Worm (Caenorhabditis elegans) whole organism, L1 larva: Measurements from ENCODE around the gene mrpl-46.

Experiments used
- Y116A8C.19 ChIP-seq: sonication (generic microtip); optimal IDR thresholded peaks from 2 replicates; lab custom pipeline; 2016; ENCODE audit warnings: missing compliant biosample characterization, missing genetic modification characterization, borderline replicate concordance
- aly-2 ChIP-seq: fragments of 150-350 bp; optimal IDR thresholded peaks from 2 replicates; lab custom pipeline; 2014; ENCODE audit warnings: missing biosample characterization, missing genetic modification characterization
- ceh-63 ChIP-seq: fragments of 200-800 bp; sonication (Bioruptor generic); optimal IDR thresholded peaks from 2 replicates; lab custom pipeline; 2018; ENCODE audit warnings: mild to moderate bottlenecking, missing genetic modification characterization, missing compliant biosample characterization
- ceh-82 ChIP-seq, 3 experiments: fragments of 150-350 bp in 1 of 3; sonication (generic microtip) in 2 of 3; optimal IDR thresholded peaks; 2 replicates each; lab custom pipeline; 2014 to 2017; ENCODE audit warnings: missing biosample characterization in 3 of 3, missing genetic modification characterization in 3 of 3
- ceh-88 ChIP-seq: fragments of 200-800 bp; sonication (Bioruptor generic); IDR thresholded peaks from 2 replicates; pipeline ENCODE4 v1.3.6; 2022; ENCODE audit warnings: missing genetic modification characterization, missing compliant biosample characterization
- ceh-90 ChIP-seq: sonication (generic microtip); optimal IDR thresholded peaks from 2 replicates; lab custom pipeline; 2016; ENCODE audit warnings: missing genetic modification characterization, missing compliant biosample characterization
- dpl-1 ChIP-seq, 3 experiments: fragments of 150-350 bp in 2 of 3; sonication (generic microtip) in 1 of 3; optimal IDR thresholded peaks; 2 replicates each; lab custom pipeline; 2014 to 2017; ENCODE audit warnings: missing biosample characterization in 3 of 3, missing genetic modification characterization in 3 of 3, missing genetic modification reagents in 3 of 3
- dsc-1 ChIP-seq: sonication (generic microtip); optimal IDR thresholded peaks from 2 replicates; lab custom pipeline; 2016; ENCODE audit warnings: mild to moderate bottlenecking, missing genetic modification characterization, missing compliant biosample characterization
- efl-1 ChIP-seq, 4 experiments: fragments of 150-350 bp; optimal IDR thresholded peaks in 3 of 4; peaks in 1 of 4; 1 replicate in 1 of 4; 2 replicates in 3 of 4; lab custom pipeline; 2014; ENCODE audit warnings: missing biosample characterization in 2 of 4, missing genetic modification characterization in 2 of 4, missing genetic modification reagents in 2 of 4
- elt-2 ChIP-seq: sonication (generic microtip); optimal IDR thresholded peaks from 2 replicates; lab custom pipeline; 2016; ENCODE audit warnings: missing genetic modification characterization, mild to moderate bottlenecking, inconsistent platforms, missing compliant biosample characterization, missing genetic modification reagents
- fkh-8 ChIP-seq: sonication (generic microtip); optimal IDR thresholded peaks from 2 replicates; lab custom pipeline; 2016; ENCODE audit warnings: mild to moderate bottlenecking, missing genetic modification characterization, missing compliant biosample characterization
- grh-1 ChIP-seq: fragments of 200-800 bp; sonication (Bioruptor generic); IDR thresholded peaks from 2 replicates; pipeline ENCODE4 v1.3.6; 2022; ENCODE audit warnings: missing genetic modification reagents, missing genetic modification characterization, missing compliant biosample characterization
- hpl-2 ChIP-seq: fragments of 150-350 bp; optimal IDR thresholded peaks from 2 replicates; lab custom pipeline; 2014; ENCODE audit warnings: missing biosample characterization, missing genetic modification reagents, missing genetic modification characterization
- isw-1 ChIP-seq: fragments of 200-800 bp; sonication (Bioruptor generic); IDR thresholded peaks from 2 replicates; pipeline ENCODE4 v1.3.6; 2022; ENCODE audit warnings: missing genetic modification characterization, missing compliant biosample characterization
- lin-15B ChIP-seq: fragments of 150-350 bp; sonication (generic microtip); optimal IDR thresholded peaks from 3 replicates; lab custom pipeline; 2014; ENCODE audit warnings: missing biosample characterization, missing genetic modification characterization
- lin-35 ChIP-seq, 2 experiments: fragments of 150-350 bp; optimal IDR thresholded peaks; 2 replicates each; lab custom pipeline; 2014; ENCODE audit warnings: missing biosample characterization in 2 of 2, missing genetic modification characterization in 2 of 2, missing genetic modification reagents in 2 of 2
- lsy-2 ChIP-seq, 2 experiments: fragments of 150-350 bp; optimal IDR thresholded peaks; 2 replicates each; lab custom pipeline; 2014; ENCODE audit warnings: missing biosample characterization in 2 of 2, missing genetic modification characterization in 2 of 2
- mab-9 ChIP-seq: fragments of 200-800 bp; sonication (Bioruptor generic); IDR thresholded peaks from 2 replicates; pipeline ENCODE4 v1.3.6; 2022; ENCODE audit warnings: missing genetic modification reagents, missing genetic modification characterization, missing compliant biosample characterization
- nhr-11 ChIP-seq: fragments of 150-350 bp; optimal IDR thresholded peaks from 2 replicates; lab custom pipeline; 2014; ENCODE audit warnings: missing biosample characterization, missing genetic modification characterization
- nhr-19 ChIP-seq: fragments of 200-800 bp; sonication (Bioruptor generic); conservative IDR thresholded peaks from 2 replicates; pipeline ENCODE4 v1.3.6; 2022; ENCODE audit warnings: missing genetic modification characterization, missing compliant biosample characterization
- nhr-20 ChIP-seq: sonication (generic microtip); optimal IDR thresholded peaks from 2 replicates; lab custom pipeline; 2016; ENCODE audit warnings: mild to moderate bottlenecking, missing genetic modification characterization, missing compliant biosample characterization
- nhr-237 ChIP-seq: fragments of 150-350 bp; optimal IDR thresholded peaks from 2 replicates; lab custom pipeline; 2014; ENCODE audit warnings: missing biosample characterization, missing genetic modification characterization
- nhr-47 ChIP-seq: sonication (generic microtip); optimal IDR thresholded peaks from 2 replicates; lab custom pipeline; 2016; ENCODE audit warnings: mild to moderate bottlenecking, missing genetic modification characterization, moderate library complexity, missing compliant biosample characterization
- nhr-71 ChIP-seq: sonication (generic microtip); optimal IDR thresholded peaks from 2 replicates; lab custom pipeline; 2016; ENCODE audit warnings: mild to moderate bottlenecking, missing genetic modification characterization, moderate library complexity, missing compliant biosample characterization
- nhr-76 ChIP-seq: sonication (generic microtip); optimal IDR thresholded peaks from 2 replicates; lab custom pipeline; 2017; ENCODE audit warnings: missing biosample characterization, missing genetic modification characterization
- nhr-85 ChIP-seq: sonication (generic microtip); peaks from one replicate; lab custom pipeline; 2016; ENCODE audit warnings: missing genetic modification characterization, inconsistent platforms, missing compliant biosample characterization
- nhr-90 ChIP-seq: sonication (generic microtip); optimal IDR thresholded peaks from 2 replicates; lab custom pipeline; 2016; ENCODE audit warnings: mild to moderate bottlenecking, missing genetic modification characterization, missing compliant biosample characterization; ENCODE audit not compliant: poor library complexity
- snu-23 ChIP-seq: sonication (generic microtip); optimal IDR thresholded peaks from 2 replicates; lab custom pipeline; 2016; ENCODE audit warnings: missing genetic modification characterization, missing compliant biosample characterization
- sptf-1 ChIP-seq: fragments of 150-350 bp; optimal IDR thresholded peaks from 2 replicates; lab custom pipeline; 2014; ENCODE audit warnings: missing biosample characterization, missing genetic modification characterization
- swsn-7 ChIP-seq: sonication (generic microtip); optimal IDR thresholded peaks from 2 replicates; lab custom pipeline; 2016; ENCODE audit warnings: missing genetic modification characterization, missing compliant biosample characterization
- tbx-2 ChIP-seq: sonication (generic microtip); optimal IDR thresholded peaks from 2 replicates; lab custom pipeline; 2016; ENCODE audit warnings: missing genetic modification characterization, missing compliant biosample characterization
- unc-130 ChIP-seq: fragments of 150-350 bp; optimal IDR thresholded peaks from 2 replicates; lab custom pipeline; 2017; ENCODE audit warnings: missing biosample characterization, missing genetic modification characterization, inconsistent platforms
- unc-86 ChIP-seq: sonication (generic microtip); optimal IDR thresholded peaks from 2 replicates; lab custom pipeline; 2016; ENCODE audit warnings: missing genetic modification characterization, missing compliant biosample characterization
- unc-98 ChIP-seq: fragments of 200-800 bp; sonication (Bioruptor generic); IDR thresholded peaks from 2 replicates; pipeline ENCODE4 v1.3.6; 2022; ENCODE audit warnings: missing genetic modification characterization, missing compliant biosample characterization
- xbp-1 ChIP-seq: sonication (generic microtip); optimal IDR thresholded peaks from 2 replicates; lab custom pipeline; 2016; ENCODE audit warnings: missing genetic modification characterization, missing compliant biosample characterization
- ztf-11 ChIP-seq, 2 experiments: sonication (generic microtip); optimal IDR thresholded peaks; 2 replicates each; lab custom pipeline; 2016 to 2017; ENCODE audit warnings: missing genetic modification characterization in 2 of 2, missing biosample characterization in 1 of 2, missing compliant biosample characterization in 1 of 2
- ztf-4 ChIP-seq: fragments of 150-350 bp; optimal IDR thresholded peaks from 2 replicates; lab custom pipeline; 2014; ENCODE audit warnings: missing biosample characterization, missing genetic modification characterization

The mrpl-46 gene

ce11 chrIV:807027-807516 lies 6.5 kb downstream of the mrpl-46 start, which contains the start of gene Y55F3BL.6 (continued):
- no peak for TF ChIP-seq ceh-63 (GFP tag; lab: Kevin White, UChicago)
- TF ChIP-seq, all 84 proteins: peak for 4

DNA sequence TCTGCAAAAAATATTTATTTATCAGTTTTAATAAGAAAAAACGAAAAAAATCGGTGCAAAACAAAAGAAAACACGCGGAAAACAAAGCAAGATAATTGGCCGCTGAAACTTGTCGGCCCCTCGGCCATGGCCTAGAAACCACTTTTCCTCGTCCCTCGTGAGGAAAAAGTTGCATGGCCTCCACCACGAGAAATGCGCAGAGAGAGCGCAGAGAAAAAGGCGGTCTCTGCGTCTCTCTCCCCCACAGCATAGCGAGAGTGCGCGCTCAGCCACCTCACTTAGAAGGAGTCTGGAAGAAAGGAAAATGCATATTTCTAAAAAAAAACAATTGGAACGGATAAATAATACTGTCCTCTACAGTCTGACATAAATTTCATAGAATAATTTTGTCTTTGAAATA lies 12.7 kb downstream of the mrpl-46 start:
- TF ChIP-seq unc-98 (GFP tag; lab: Robert Waterston, UW) (peak; percentile 57), lin-35 (GFP tag; optimal IDR thresholded peaks at IDR 0.05; lab: Kevin White, UChicago) (peak; percentile 24 to 48), isw-1 (GFP tag; lab: Robert Waterston, UW) (peak; percentile 79), lin-15B (peak; percentile 11), fkh-8 (tag; lab: Kevin White, UChicago) (peak; percentile 8), tbx-2 (tag; lab: Kevin White, UChicago) (peak; percentile 53), swsn-7 (tag; lab: Kevin White, UChicago) (peak; percentile 55), efl-1 (optimal IDR thresholded peaks at IDR 0.05; lab: Kevin White, UChicago) (peak; percentile 68 to 70), efl-1 (GFP tag; optimal IDR thresholded peaks at IDR 0.05 in 1 of 2; lab: Kevin White, UChicago) (peak; percentile 51 to 92), nhr-20 (tag; lab: Kevin White, UChicago) (peak; percentile 26), lsy-2 (tag; optimal IDR thresholded peaks at IDR 0.05; lab: Kevin White, UChicago) (peak in 1 of 2 experiments; percentile 7), nhr-19 (GFP tag; lab: Robert Waterston, UW) (peak; percentile 50), elt-2 (tag; lab: Kevin White, UChicago) (peak; percentile 0), ztf-11 (tag; optimal IDR thresholded peaks at IDR 0.05; lab: Kevin White, UChicago) (peak in 1 of 2 experiments; percentile 12), nhr-71 (peak; percentile 70), xbp-1 (tag; lab: Kevin White, UChicago) (peak; percentile 44), unc-86 (tag; lab: Kevin White, UChicago) (peak; percentile 54), nhr-47 (peak; percentile 75), nhr-90 (peak; percentile 46), ceh-88 (GFP tag; lab: Robert Waterston, UW) (peak; percentile 45; the same call in 1 of the 2 replicates), dpl-1 (GFP tag; optimal IDR thresholded peaks at IDR 0.05; lab: Kevin White, UChicago) (peak in 2 of 3 experiments; percentile 46 to 52), dsc-1 (tag; lab: Kevin White, UChicago) (peak; percentile 41), nhr-85 (tag; lab: Kevin White, UChicago) (peak; percentile 63), ceh-82 (tag; optimal IDR thresholded peaks at IDR 0.05; lab: Kevin White, UChicago) (peak; percentile 7 to 29 (median 22)), ceh-90 (peak; percentile 58), snu-23 (GFP tag; lab: Kevin White, UChicago) (peak; percentile 60), mab-9 (GFP tag; lab: Robert Waterston, UW) (peak; percentile 70; the same call in 1 of the 2 replicates), grh-1 (GFP tag; lab: Robert Waterston, UW) (peak; percentile 43; the same call in 1 of the 2 replicates)

DNA sequence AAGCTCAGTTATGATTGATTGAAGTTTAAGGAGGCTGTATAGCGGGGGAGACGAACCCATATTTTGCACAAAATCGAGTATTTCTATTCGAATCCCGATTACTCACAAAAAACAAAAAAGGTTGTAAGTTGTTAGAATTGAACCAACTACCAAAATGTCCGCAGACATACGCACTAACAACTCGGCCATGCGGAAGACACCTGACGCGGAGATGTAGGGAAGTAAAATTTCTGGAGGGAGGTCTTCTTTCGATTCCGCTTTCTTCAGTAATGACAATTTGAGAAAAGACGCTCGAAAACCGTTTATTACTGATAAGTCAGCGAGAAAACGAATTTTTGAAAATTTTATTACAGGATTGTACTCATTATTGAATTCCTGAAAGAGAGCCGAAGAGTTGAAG lies 17.3 kb downstream of the mrpl-46 start:
- TF ChIP-seq xbp-1 (tag; lab: Kevin White, UChicago) = no peak
- no peak for TF ChIP-seq efl-1 (optimal IDR thresholded peaks at IDR 0.05; lab: Kevin White, UChicago)
- peak in 1 of 2 experiments; percentile 89 for TF ChIP-seq efl-1 (GFP tag; optimal IDR thresholded peaks at IDR 0.05 in 1 of 2; lab: Kevin White, UChicago)
- TF ChIP-seq nhr-85 (tag; lab: Kevin White, UChicago) = peak; percentile 40

DNA sequence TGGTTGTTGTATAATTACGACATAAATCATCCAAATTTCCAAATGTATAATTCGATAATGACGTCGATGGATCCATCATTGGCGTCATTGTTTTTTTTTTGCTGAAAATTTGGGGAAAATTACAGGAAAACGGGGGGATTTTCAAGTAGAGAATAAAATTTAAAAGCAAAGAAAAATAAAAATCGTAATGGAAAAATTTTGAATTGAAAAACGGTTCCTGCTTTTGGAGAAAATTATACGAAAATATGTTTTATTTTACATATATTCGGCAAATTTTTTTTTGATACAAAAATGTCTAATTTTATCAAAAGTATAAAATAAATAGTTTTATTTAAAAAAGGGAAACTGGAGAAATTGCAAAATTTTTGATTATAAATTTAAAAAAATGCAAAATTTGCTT lies 24.2 kb downstream of the mrpl-46 start, which contains the start of gene zipt-15:
TSS of gene zipt-15 (minus strand) at position 101 of the 400 bp plus-strand sequence.
- TF ChIP-seq unc-130 (tag; lab: Kevin White, UChicago) (no peak), nhr-11 (tag; lab: Kevin White, UChicago) (no peak), nhr-20 (tag; lab: Kevin White, UChicago) (no peak), aly-2 (no peak), hpl-2 (no peak), ceh-90 (no peak), ztf-4 (tag; lab: Kevin White, UChicago) (no peak), ztf-11 (tag; optimal IDR thresholded peaks at IDR 0.05; lab: Kevin White, UChicago) (no peak), nhr-71 (no peak), nhr-237 (no peak), nhr-90 (no peak), nhr-76 (tag; lab: Kevin White, UChicago) (no peak), nhr-19 (GFP tag; lab: Robert Waterston, UW) (no peak), sptf-1 (tag; lab: Kevin White, UChicago) (no peak), grh-1 (GFP tag; lab: Robert Waterston, UW) (no peak), dpl-1 (GFP tag; optimal IDR thresholded peaks at IDR 0.05; lab: Kevin White, UChicago) (no peak), ceh-82 (tag; optimal IDR thresholded peaks at IDR 0.05; lab: Kevin White, UChicago) (no peak), Y116A8C.19 (tag; lab: Kevin White, UChicago) (no peak)
